Fruit fly (Drosophila melanogaster): ENCODE data around the gene CG13454.

CG13454 gene

dm6 chr3L:15516956-15517355 lies at the start of gene CG13454:
Gene CG13454 (minus strand): TSS chr3L:15517056.
- no peak for TF ChIP-seq CG7101 (tag; optimal IDR thresholded peaks at IDR 0.05)
- no peak for TF ChIP-seq CG7045 (GFP tag; optimal IDR thresholded peaks at IDR 0.05)
- TF ChIP-seq tj (GFP tag; optimal IDR thresholded peaks at IDR 0.05): no peak
- no peak for TF ChIP-seq toe (GFP tag; optimal IDR thresholded peaks at IDR 0.05)
- TF ChIP-seq bab1 (GFP tag; optimal IDR thresholded peaks at IDR 0.05): no peak
- no peak for TF ChIP-seq CG5204 (GFP tag; optimal IDR thresholded peaks at IDR 0.05)
- TF ChIP-seq kay (GFP tag; ENCODE audit: borderline replicate concordance): no peak
- TF ChIP-seq CG1620 (GFP tag; optimal IDR thresholded peaks at IDR 0.05): no peak
- no peak for TF ChIP-seq CG33017 (tag; optimal IDR thresholded peaks at IDR 0.05)
- no peak for TF ChIP-seq CG14711 (tag; optimal IDR thresholded peaks at IDR 0.05)
- TF ChIP-seq cic (GFP tag; optimal IDR thresholded peaks at IDR 0.05): no peak
- no peak for TF ChIP-seq ovo (GFP tag; optimal IDR thresholded peaks at IDR 0.05)
- no peak for TF ChIP-seq cnc (optimal IDR thresholded peaks at IDR 0.05)
- TF ChIP-seq Crg-1 (GFP tag; optimal IDR thresholded peaks at IDR 0.05): no peak
- no peak for TF ChIP-seq CG12768 (GFP tag; optimal IDR thresholded peaks at IDR 0.05)
- TF ChIP-seq Hr96 (GFP tag; optimal IDR thresholded peaks at IDR 0.05): no peak
- no peak for TF ChIP-seq pad (GFP tag; optimal IDR thresholded peaks at IDR 0.05)

dm6 chr3L:15566484-15566955 lies 49.7 kb upstream of the CG13454 start:
- TF ChIP-seq CG33017 (tag; optimal IDR thresholded peaks at IDR 0.05) (peak; percentile 87), CG7045 (GFP tag; optimal IDR thresholded peaks at IDR 0.05) (peak; percentile 69), tj (GFP tag; optimal IDR thresholded peaks at IDR 0.05) (peak; percentile 39), kay (GFP tag; ENCODE audit: borderline replicate concordance) (peak; percentile 92), CG1620 (GFP tag; optimal IDR thresholded peaks at IDR 0.05) (peak; percentile 54), cnc (optimal IDR thresholded peaks at IDR 0.05) (no peak), pad (GFP tag; optimal IDR thresholded peaks at IDR 0.05) (peak; percentile 37), bab1 (GFP tag; optimal IDR thresholded peaks at IDR 0.05) (no peak), Mnt (GFP tag; optimal IDR thresholded peaks at IDR 0.05) (peak; percentile 74), toe (GFP tag; optimal IDR thresholded peaks at IDR 0.05) (no peak), CG14711 (tag; optimal IDR thresholded peaks at IDR 0.05) (peak; percentile 51), ovo (GFP tag; optimal IDR thresholded peaks at IDR 0.05) (peak; percentile 68), cic (GFP tag; optimal IDR thresholded peaks at IDR 0.05) (peak; percentile 98), Crg-1 (GFP tag; optimal IDR thresholded peaks at IDR 0.05) (peak; percentile 59), CG7101 (tag; optimal IDR thresholded peaks at IDR 0.05) (peak; percentile 75), CG5204 (GFP tag; optimal IDR thresholded peaks at IDR 0.05) (no peak), CG12768 (GFP tag; optimal IDR thresholded peaks at IDR 0.05) (peak; percentile 86), Clk (GFP tag; optimal IDR thresholded peaks at IDR 0.05) (no peak), Hr96 (GFP tag; optimal IDR thresholded peaks at IDR 0.05) (no peak), CG11617 (GFP tag; optimal IDR thresholded peaks at IDR 0.05) (peak; percentile 74)

- no peak for TF ChIP-seq CG11617 (GFP tag; optimal IDR thresholded peaks at IDR 0.05)
- TF ChIP-seq ovo (GFP tag; optimal IDR thresholded peaks at IDR 0.05): no peak
- TF ChIP-seq cnc (optimal IDR thresholded peaks at IDR 0.05): no peak
- no peak for TF ChIP-seq CG7101 (tag; optimal IDR thresholded peaks at IDR 0.05)
- TF ChIP-seq Clk (GFP tag; optimal IDR thresholded peaks at IDR 0.05): no peak
- TF ChIP-seq CG14711 (tag; optimal IDR thresholded peaks at IDR 0.05): peak; percentile 9
- no peak for TF ChIP-seq CG1620 (GFP tag; optimal IDR thresholded peaks at IDR 0.05)
- no peak for TF ChIP-seq tj (GFP tag; optimal IDR thresholded peaks at IDR 0.05)
- peak; percentile 26 for TF ChIP-seq bab1 (GFP tag; optimal IDR thresholded peaks at IDR 0.05)
- TF ChIP-seq Crg-1 (GFP tag; optimal IDR thresholded peaks at IDR 0.05): peak; percentile 48
- TF ChIP-seq CG33017 (tag; optimal IDR thresholded peaks at IDR 0.05): no peak
- no peak for TF ChIP-seq cic (GFP tag; optimal IDR thresholded peaks at IDR 0.05)
- no peak for TF ChIP-seq CG7045 (GFP tag; optimal IDR thresholded peaks at IDR 0.05)
- no peak for TF ChIP-seq CG5204 (GFP tag; optimal IDR thresholded peaks at IDR 0.05)
- peak; percentile 52 for TF ChIP-seq pad (GFP tag; optimal IDR thresholded peaks at IDR 0.05)
- TF ChIP-seq Hr96 (GFP tag; optimal IDR thresholded peaks at IDR 0.05): peak; percentile 53
- peak; percentile 6 for TF ChIP-seq Mnt (GFP tag; optimal IDR thresholded peaks at IDR 0.05)
- no peak for TF ChIP-seq CG12768 (GFP tag; optimal IDR thresholded peaks at IDR 0.05)
- peak; percentile 13 for TF ChIP-seq kay (GFP tag; ENCODE audit: borderline replicate concordance)
- TF ChIP-seq toe (GFP tag; optimal IDR thresholded peaks at IDR 0.05): peak; percentile 69
Observed at dm6 chr3L:15565829-15566433, 49.1 kb upstream of the CG13454 start, which contains the start of gene dop. Gene dop (plus strand): TSS chr3L:15566013.

- TF ChIP-seq bab1 (GFP tag; optimal IDR thresholded peaks at IDR 0.05) (no peak), pad (GFP tag; optimal IDR thresholded peaks at IDR 0.05) (no peak), cnc (optimal IDR thresholded peaks at IDR 0.05) (no peak), CG7101 (tag; optimal IDR thresholded peaks at IDR 0.05) (no peak), ovo (GFP tag; optimal IDR thresholded peaks at IDR 0.05) (no peak), tj (GFP tag; optimal IDR thresholded peaks at IDR 0.05) (peak; percentile 56), Clk (GFP tag; optimal IDR thresholded peaks at IDR 0.05) (no peak), Crg-1 (GFP tag; optimal IDR thresholded peaks at IDR 0.05) (no peak), CG12768 (GFP tag; optimal IDR thresholded peaks at IDR 0.05) (no peak)
Observed at dm6 chr3L:15563851-15564106, 46.9 kb upstream of the CG13454 start.

- TF ChIP-seq CG12768 (GFP tag; optimal IDR thresholded peaks at IDR 0.05) (no peak), Clk (GFP tag; optimal IDR thresholded peaks at IDR 0.05) (no peak), CG7101 (tag; optimal IDR thresholded peaks at IDR 0.05) (peak; percentile 75), kay (GFP tag; ENCODE audit: borderline replicate concordance) (peak; percentile 94), cnc (optimal IDR thresholded peaks at IDR 0.05) (no peak), CG1620 (GFP tag; optimal IDR thresholded peaks at IDR 0.05) (peak; percentile 65), CG11617 (GFP tag; optimal IDR thresholded peaks at IDR 0.05) (peak; percentile 46), cic (GFP tag; optimal IDR thresholded peaks at IDR 0.05) (no peak), pad (GFP tag; optimal IDR thresholded peaks at IDR 0.05) (peak; percentile 6), CG7045 (GFP tag; optimal IDR thresholded peaks at IDR 0.05) (peak; percentile 39), bab1 (GFP tag; optimal IDR thresholded peaks at IDR 0.05) (peak; percentile 45), toe (GFP tag; optimal IDR thresholded peaks at IDR 0.05) (no peak), tj (GFP tag; optimal IDR thresholded peaks at IDR 0.05) (no peak), CG33017 (tag; optimal IDR thresholded peaks at IDR 0.05) (peak; percentile 60), Hr96 (GFP tag; optimal IDR thresholded peaks at IDR 0.05) (no peak), CG14711 (tag; optimal IDR thresholded peaks at IDR 0.05) (peak; percentile 63), Mnt (GFP tag; optimal IDR thresholded peaks at IDR 0.05) (peak; percentile 16), ovo (GFP tag; optimal IDR thresholded peaks at IDR 0.05) (peak; percentile 39), Crg-1 (GFP tag; optimal IDR thresholded peaks at IDR 0.05) (peak; percentile 3), CG5204 (GFP tag; optimal IDR thresholded peaks at IDR 0.05) (no peak)
Observed at dm6 chr3L:15563058-15563850, 46.4 kb upstream of the CG13454 start, which contains the start of the genes CG7739 and SCCRO. Gene CG7739 (minus strand): TSS chr3L:15563065. Gene SCCRO (plus strand): TSS chr3L:15563427.

All from whole organism, adult.